Worm (Caenorhabditis elegans): Measurements from ENCODE around the gene C26B2.8.

The C26B2.8 gene

ce11 chrIV:8030099-8030498, 16.1 kb downstream of the C26B2.8 start:
- TF ChIP-seq nhr-28 (tag; optimal IDR thresholded peaks at IDR 0.05): peak; percentile 13
- TF ChIP-seq aha-1 (tag): peak; percentile 48
- TF ChIP-seq R02D3.7 (tag; optimal IDR thresholded peaks at IDR 0.05): no peak
- TF ChIP-seq mxl-3 (GFP tag; optimal IDR thresholded peaks at IDR 0.05): peak; percentile 55
- no peak for TF ChIP-seq spr-3 (GFP tag; optimal IDR thresholded peaks at IDR 0.05)
- TF ChIP-seq pqm-1 (tag; optimal IDR thresholded peaks at IDR 0.05): peak; percentile 97
- TF ChIP-seq mdl-1 (tag; optimal IDR thresholded peaks at IDR 0.05): peak in 1 of 2 experiments; percentile 26
- no peak for TF ChIP-seq zfp-3 (GFP tag; conservative IDR thresholded peaks at IDR 0.05)
- TF ChIP-seq hlh-11 (tag; optimal IDR thresholded peaks at IDR 0.05): peak; percentile 62
- peak; percentile 81 for TF ChIP-seq dmd-6 (GFP tag; IDR thresholded peaks at IDR 0.05)
- TF ChIP-seq dve-1 (tag; optimal IDR thresholded peaks at IDR 0.05; ENCODE audit: insufficient read depth): peak; percentile 61

ce11 chrIV:8032135-8032915, 18.4 kb downstream of the C26B2.8 start:
- TF ChIP-seq mdt-29 (GFP tag; IDR thresholded peaks at IDR 0.05): no peak
- TF ChIP-seq skn-1 (tag; optimal IDR thresholded peaks at IDR 0.05): no peak
- 0 out of 2 replicates have a peak, but pooled peaks have one; percentile 17 for TF ChIP-seq nhr-41 (GFP tag; IDR thresholded peaks at IDR 0.05)
- TF ChIP-seq daf-16 (GFP tag; optimal IDR thresholded peaks at IDR 0.05): peak in 1 of 2 experiments; percentile 50
- peak; percentile 93 for TF ChIP-seq daf-16 (tag; optimal IDR thresholded peaks at IDR 0.05)
- peak; percentile 68 for TF ChIP-seq aha-1 (tag)
- TF ChIP-seq attf-4 (tag; optimal IDR thresholded peaks at IDR 0.05): no peak
- TF ChIP-seq dmd-9 (GFP tag; IDR thresholded peaks at IDR 0.05): no peak
- peak; percentile 87 for TF ChIP-seq tra-1 (GFP tag; IDR thresholded peaks at IDR 0.05)
- no peak for TF ChIP-seq zfp-3 (GFP tag; conservative IDR thresholded peaks at IDR 0.05)
- TF ChIP-seq zfp-2 (tag; optimal IDR thresholded peaks at IDR 0.05): no peak
- no peak for TF ChIP-seq mep-1 (tag; optimal IDR thresholded peaks at IDR 0.05)
- peak; percentile 24 for TF ChIP-seq nhr-10 (tag; optimal IDR thresholded peaks at IDR 0.05)
- peak; percentile 65; the same call in 1 of the 2 replicates for TF ChIP-seq lin-1 (GFP tag; IDR thresholded peaks at IDR 0.05)
- TF ChIP-seq lin-38 (GFP tag; IDR thresholded peaks at IDR 0.05): no peak
- TF ChIP-seq cey-2 (tag; optimal IDR thresholded peaks at IDR 0.05; ENCODE audit: borderline replicate concordance, insufficient read depth): peak; percentile 29
- no peak for TF ChIP-seq snpc-1.2 (GFP tag; IDR thresholded peaks at IDR 0.05)
- peak; percentile 88 for TF ChIP-seq hlh-11 (tag; optimal IDR thresholded peaks at IDR 0.05)
- TF ChIP-seq dve-1 (tag; optimal IDR thresholded peaks at IDR 0.05; ENCODE audit: insufficient read depth): peak; percentile 81
- TF ChIP-seq php-3 (GFP tag; IDR thresholded peaks at IDR 0.05): 0 out of 2 replicates have a peak, but pooled peaks have one; percentile 34
- no peak for TF ChIP-seq duxl-1 (tag; optimal IDR thresholded peaks at IDR 0.05; ENCODE audit: poor library complexity)
- TF ChIP-seq madf-9 (GFP tag; conservative IDR thresholded peaks at IDR 0.05): no peak
- no peak for TF ChIP-seq hif-1 (tag; optimal IDR thresholded peaks at IDR 0.05)
- TF ChIP-seq nhr-111 (GFP tag; optimal IDR thresholded peaks at IDR 0.05): no peak
- TF ChIP-seq nhr-28 (tag; optimal IDR thresholded peaks at IDR 0.05): peak; percentile 78
- TF ChIP-seq nhr-77 (tag; optimal IDR thresholded peaks at IDR 0.05): peak; percentile 44
- peak; percentile 74 for TF ChIP-seq nhr-48 (tag; optimal IDR thresholded peaks at IDR 0.05)
- no peak for TF ChIP-seq spr-3 (GFP tag; optimal IDR thresholded peaks at IDR 0.05)
- peak in 1 of 2 experiments; percentile 15 for TF ChIP-seq lsy-2 (tag; optimal IDR thresholded peaks at IDR 0.05)
- TF ChIP-seq nhr-6 (tag; optimal IDR thresholded peaks at IDR 0.05): no peak
- no peak for TF ChIP-seq zip-11 (GFP tag; IDR thresholded peaks at IDR 0.05)
- peak; percentile 97 for TF ChIP-seq dmd-6 (GFP tag; IDR thresholded peaks at IDR 0.05)
- TF ChIP-seq fkh-10 (GFP tag; optimal IDR thresholded peaks at IDR 0.05): no peak
- peak; percentile 56 for TF ChIP-seq nhr-102 (tag; optimal IDR thresholded peaks at IDR 0.05)
- peak; percentile 98 for TF ChIP-seq pqm-1 (tag; optimal IDR thresholded peaks at IDR 0.05)
- no peak for TF ChIP-seq F44E2.7 (GFP tag; IDR thresholded peaks at IDR 0.05)
- no peak for TF ChIP-seq dpl-1 (GFP tag; optimal IDR thresholded peaks at IDR 0.05)
- TF ChIP-seq T20F7.1 (GFP tag; optimal IDR thresholded peaks at IDR 0.05): peak; percentile 33
- TF ChIP-seq unc-62 (GFP tag; optimal IDR thresholded peaks at IDR 0.05 in 1 of 2): no peak
- TF ChIP-seq unc-62 (tag; optimal IDR thresholded peaks at IDR 0.05): no peak
- TF ChIP-seq jun-1 (tag; optimal IDR thresholded peaks at IDR 0.05): no peak
- TF ChIP-seq nhr-11 (tag; optimal IDR thresholded peaks at IDR 0.05): no peak

Data from whole organism, L4 larva.